Worm (Caenorhabditis elegans) whole organism, L2 larva: ENCODE data around the gene F35H10.3.
A peak's percentile ranks its signal among the peaks of the same experiment; 100 is the strongest.

Experiments used
- F13H6.1 ChIP-seq: sonication (generic microtip); optimal IDR thresholded peaks from 2 replicates; lab custom pipeline; 2016; ENCODE audit warnings: missing genetic modification characterization, missing compliant biosample characterization
- R02D3.7 ChIP-seq: fragments of 150-350 bp; optimal IDR thresholded peaks from 2 replicates; lab custom pipeline; 2014; ENCODE audit warnings: missing biosample characterization, missing genetic modification characterization
- ZK546.5 ChIP-seq: sonication (generic microtip); optimal IDR thresholded peaks from 2 replicates; lab custom pipeline; 2017; ENCODE audit warnings: missing biosample characterization, missing genetic modification characterization
- alr-1 ChIP-seq: fragments of 150-350 bp; optimal IDR thresholded peaks from 2 replicates; lab custom pipeline; 2014; ENCODE audit warnings: missing biosample characterization, missing genetic modification characterization
- aly-2 ChIP-seq: fragments of 150-350 bp; optimal IDR thresholded peaks from 2 replicates; lab custom pipeline; 2014; ENCODE audit warnings: missing biosample characterization, missing genetic modification characterization
- ama-1 ChIP-seq: fragments of 150-350 bp; optimal IDR thresholded peaks from 2 replicates; lab custom pipeline; 2018; ENCODE audit warnings: inconsistent platforms
- blmp-1 ChIP-seq: sonication (generic microtip); optimal IDR thresholded peaks from 2 replicates; lab custom pipeline; 2017; ENCODE audit warnings: missing genetic modification characterization, mild to moderate bottlenecking, missing compliant biosample characterization, antibody characterized with exemption, moderate library complexity; ENCODE audit not compliant: insufficient read depth
- ceh-16 ChIP-seq: fragments of 150-350 bp; optimal IDR thresholded peaks from 2 replicates; lab custom pipeline; 2014; ENCODE audit warnings: missing biosample characterization, missing genetic modification characterization
- crh-2 ChIP-seq: sonication (generic microtip); optimal IDR thresholded peaks from 2 replicates; lab custom pipeline; 2017; ENCODE audit warnings: missing biosample characterization, missing genetic modification characterization
- egl-27 ChIP-seq: sonication (generic microtip); optimal IDR thresholded peaks from 3 replicates; lab custom pipeline; 2017; ENCODE audit warnings: missing biosample characterization, missing genetic modification reagents, missing genetic modification characterization
- elt-1 ChIP-seq: fragments of 150-350 bp; optimal IDR thresholded peaks from 2 replicates; lab custom pipeline; 2014; ENCODE audit warnings: missing biosample characterization, missing genetic modification characterization
- elt-3 ChIP-seq: sonication (generic microtip); optimal IDR thresholded peaks from 2 replicates; lab custom pipeline; 2017; ENCODE audit warnings: missing biosample characterization, missing genetic modification characterization
- gmeb-1 ChIP-seq: fragments of 150-350 bp; optimal IDR thresholded peaks from 2 replicates; lab custom pipeline; 2014; ENCODE audit warnings: missing biosample characterization, missing genetic modification characterization
- lin-13 ChIP-seq: fragments of 150-350 bp; optimal IDR thresholded peaks from 2 replicates; lab custom pipeline; 2014; ENCODE audit warnings: missing biosample characterization, missing genetic modification reagents, missing genetic modification characterization
- lin-39 ChIP-seq: fragments of 150-350 bp; optimal IDR thresholded peaks from 2 replicates; lab custom pipeline; 2014; ENCODE audit warnings: missing biosample characterization, missing genetic modification reagents, missing genetic modification characterization
- lsy-2 ChIP-seq, 2 experiments: fragments of 150-350 bp in 1 of 2; sonication (generic microtip) in 1 of 2; optimal IDR thresholded peaks; 2 replicates each; lab custom pipeline; 2014 to 2017; ENCODE audit warnings: missing biosample characterization in 2 of 2, missing genetic modification characterization in 2 of 2
- mab-5 ChIP-seq: fragments of 150-350 bp; optimal IDR thresholded peaks from 2 replicates; lab custom pipeline; 2014; ENCODE audit warnings: missing biosample characterization, missing genetic modification characterization
- mdl-1 ChIP-seq, 2 experiments: fragments of 150-350 bp in 1 of 2; sonication (generic microtip) in 1 of 2; optimal IDR thresholded peaks; 2 replicates each; lab custom pipeline; 2017; ENCODE audit warnings: missing biosample characterization in 2 of 2, missing genetic modification characterization in 2 of 2
- nhr-10 ChIP-seq: sonication (generic microtip); optimal IDR thresholded peaks from 2 replicates; lab custom pipeline; 2017; ENCODE audit warnings: missing biosample characterization, missing genetic modification characterization
- nhr-11 ChIP-seq: fragments of 150-350 bp; optimal IDR thresholded peaks from 2 replicates; lab custom pipeline; 2014; ENCODE audit warnings: missing biosample characterization, missing genetic modification characterization
- nhr-12 ChIP-seq: fragments of 150-350 bp; optimal IDR thresholded peaks from 2 replicates; lab custom pipeline; 2014; ENCODE audit warnings: missing biosample characterization, missing genetic modification characterization
- nhr-21 ChIP-seq: fragments of 150-350 bp; optimal IDR thresholded peaks from 2 replicates; lab custom pipeline; 2014; ENCODE audit warnings: missing biosample characterization, missing genetic modification characterization
- nhr-23 ChIP-seq: fragments of 150-350 bp; optimal IDR thresholded peaks from 2 replicates; lab custom pipeline; 2014; ENCODE audit warnings: missing biosample characterization, missing genetic modification reagents, missing genetic modification characterization
- nhr-237 ChIP-seq: fragments of 150-350 bp; optimal IDR thresholded peaks from 2 replicates; lab custom pipeline; 2014; ENCODE audit warnings: missing biosample characterization, missing genetic modification characterization
- nhr-25 ChIP-seq: fragments of 150-350 bp; sonication (generic microtip); optimal IDR thresholded peaks from 3 replicates; lab custom pipeline; 2014; ENCODE audit warnings: missing biosample characterization, missing genetic modification characterization
- nhr-77 ChIP-seq: fragments of 150-350 bp; optimal IDR thresholded peaks from 2 replicates; lab custom pipeline; 2014; ENCODE audit warnings: missing biosample characterization, missing genetic modification characterization
- peb-1 ChIP-seq: fragments of 150-350 bp; optimal IDR thresholded peaks from 2 replicates; lab custom pipeline; 2014; ENCODE audit warnings: missing biosample characterization, missing genetic modification characterization
- sem-4 ChIP-seq: fragments of 150-350 bp; optimal IDR thresholded peaks from 2 replicates; lab custom pipeline; 2014; ENCODE audit warnings: missing biosample characterization, missing genetic modification reagents, missing genetic modification characterization
- skn-1 ChIP-seq: sonication (generic microtip); optimal IDR thresholded peaks from 2 replicates; lab custom pipeline; 2017; ENCODE audit warnings: missing biosample characterization, missing genetic modification characterization
- sma-3 ChIP-seq: sonication (generic microtip); optimal IDR thresholded peaks from 2 replicates; lab custom pipeline; 2016; ENCODE audit warnings: missing genetic modification reagents, missing genetic modification characterization, missing compliant biosample characterization
- sma-9 ChIP-seq, 2 experiments: fragments of 150-350 bp in 1 of 2; sonication (generic microtip) in 1 of 2; optimal IDR thresholded peaks; 2 replicates each; lab custom pipeline; 2014 to 2016; ENCODE audit warnings: missing genetic modification characterization in 2 of 2, mild to moderate bottlenecking in 1 of 2, missing biosample characterization in 1 of 2, missing compliant biosample characterization in 1 of 2, missing genetic modification reagents in 1 of 2, moderate library complexity in 1 of 2
- snpc-4 ChIP-seq: fragments of 150-350 bp; optimal IDR thresholded peaks from 2 replicates; lab custom pipeline; 2014; ENCODE audit warnings: missing biosample characterization, missing genetic modification characterization
- unc-62 ChIP-seq: fragments of 150-350 bp; optimal IDR thresholded peaks from 2 replicates; lab custom pipeline; 2014; ENCODE audit warnings: missing biosample characterization, missing genetic modification reagents, missing genetic modification characterization
- ztf-1 ChIP-seq: fragments of 200-800 bp; sonication (Bioruptor generic); conservative IDR thresholded peaks from 2 replicates; pipeline ENCODE4 v1.3.6; 2022; ENCODE audit warnings: missing genetic modification characterization, missing compliant biosample characterization
- ztf-11 ChIP-seq: sonication (generic microtip); optimal IDR thresholded peaks from 2 replicates; lab custom pipeline; 2017; ENCODE audit warnings: missing biosample characterization, missing genetic modification characterization

The F35H10.3 gene

DNA sequence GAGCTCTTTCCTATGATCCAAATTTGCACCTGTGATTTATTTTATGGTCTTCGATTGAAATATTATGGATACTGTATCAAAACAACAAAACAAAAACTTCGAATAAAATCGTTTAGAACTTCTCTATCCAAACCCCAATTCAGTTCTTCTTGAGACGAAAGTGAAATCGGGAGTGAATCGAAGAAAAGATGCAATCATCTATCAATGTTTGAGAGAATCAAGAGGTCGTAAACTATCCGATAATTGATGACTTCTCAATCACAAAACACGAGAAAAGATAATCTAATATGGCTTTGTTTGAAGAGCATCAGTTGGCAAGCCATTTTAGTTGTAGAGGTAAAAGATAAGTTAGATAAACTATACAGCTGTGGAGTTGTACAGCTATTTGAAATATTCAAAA, 8.0 kb upstream of the F35H10.3 start:
- TF ChIP-seq nhr-237 (tag; lab: Kevin White, UChicago) (no peak), nhr-25 (tag; lab: Kevin White, UChicago) (peak; percentile 49), ama-1 (lab: Kevin White, UChicago) (no peak), nhr-77 (tag; lab: Kevin White, UChicago) (no peak), sem-4 (tag; lab: Kevin White, UChicago) (no peak), aly-2 (no peak), nhr-23 (tag; lab: Kevin White, UChicago) (no peak), nhr-21 (tag; lab: Kevin White, UChicago) (no peak), alr-1 (tag; lab: Kevin White, UChicago) (no peak), sma-9 (GFP tag; optimal IDR thresholded peaks at IDR 0.05; lab: Kevin White, UChicago) (peak; percentile 31), sma-9 (tag; optimal IDR thresholded peaks at IDR 0.05; lab: Kevin White, UChicago) (no peak), skn-1 (tag; lab: Kevin White, UChicago) (no peak), lsy-2 (tag; optimal IDR thresholded peaks at IDR 0.05; lab: Kevin White, UChicago) (no peak), crh-2 (no peak), blmp-1 (peak; percentile 86)

DNA sequence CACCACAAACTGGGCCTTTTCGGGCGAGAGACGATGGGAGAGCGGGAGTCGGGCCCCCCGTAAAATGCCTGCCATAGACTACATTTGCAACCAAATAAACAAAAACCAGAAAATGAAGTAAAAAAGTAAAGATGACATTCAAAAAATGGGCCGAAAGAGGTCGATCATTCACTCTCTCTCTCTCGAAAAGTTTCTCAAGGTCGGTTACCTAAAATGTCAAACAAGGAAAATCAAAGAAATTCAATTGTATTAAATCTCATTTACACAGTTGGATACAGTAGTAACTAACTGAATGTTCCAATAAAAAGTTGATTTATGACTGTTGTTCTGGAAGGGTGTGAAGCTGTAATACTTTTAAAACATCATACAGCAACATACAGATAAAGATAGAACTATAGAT, 7.0 kb upstream of the F35H10.3 start:
- TF ChIP-seq nhr-25 (tag; lab: Kevin White, UChicago): peak; percentile 9
- peak; percentile 40 for TF ChIP-seq blmp-1
- no peak for TF ChIP-seq elt-1 (tag; lab: Kevin White, UChicago)

DNA sequence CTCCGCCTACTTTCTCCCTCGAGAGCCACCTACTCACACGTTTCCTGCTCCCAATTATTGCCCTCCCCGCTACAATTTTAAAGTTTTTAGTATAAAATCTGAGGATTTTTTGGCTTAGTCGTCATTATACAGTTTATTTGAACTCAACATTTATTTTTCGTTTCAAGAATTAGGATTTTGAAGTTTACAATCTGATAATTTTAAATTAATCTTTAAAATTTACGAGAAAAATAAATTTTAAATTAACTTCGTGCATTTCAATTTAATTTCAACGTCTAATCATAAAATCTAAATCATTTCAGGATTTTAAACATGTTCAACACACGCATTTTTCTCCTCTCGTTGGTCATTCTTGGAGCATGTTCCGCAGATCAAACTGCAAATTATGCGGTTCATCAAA, 3.1 kb downstream of the F35H10.3 start, which contains the start of gene F35H10.2:
Gene F35H10.2, plus strand, starts transcription at position 301 of the 400 bp plus-strand sequence.
- TF ChIP-seq ceh-16 (tag; lab: Kevin White, UChicago) (no peak), lsy-2 (tag; optimal IDR thresholded peaks at IDR 0.05; lab: Kevin White, UChicago) (no peak), nhr-10 (tag; lab: Kevin White, UChicago) (no peak), ama-1 (lab: Kevin White, UChicago) (no peak), mab-5 (tag; lab: Kevin White, UChicago) (no peak), peb-1 (tag; lab: Kevin White, UChicago) (no peak), ZK546.5 (tag; lab: Kevin White, UChicago) (no peak), nhr-77 (tag; lab: Kevin White, UChicago) (no peak), lin-13 (GFP tag; lab: Kevin White, UChicago) (no peak), ztf-1 (GFP tag; lab: Robert Waterston, UW) (no peak), F13H6.1 (tag; lab: Kevin White, UChicago) (no peak), ztf-11 (tag; lab: Kevin White, UChicago) (no peak), sma-3 (no peak), snpc-4 (tag; lab: Kevin White, UChicago) (no peak), nhr-11 (tag; lab: Kevin White, UChicago) (no peak), sma-9 (GFP tag; optimal IDR thresholded peaks at IDR 0.05; lab: Kevin White, UChicago) (no peak), sma-9 (tag; optimal IDR thresholded peaks at IDR 0.05; lab: Kevin White, UChicago) (no peak), nhr-23 (tag; lab: Kevin White, UChicago) (no peak), egl-27 (tag; lab: Kevin White, UChicago) (no peak), unc-62 (no peak), mdl-1 (tag; optimal IDR thresholded peaks at IDR 0.05; lab: Kevin White, UChicago) (no peak)

DNA sequence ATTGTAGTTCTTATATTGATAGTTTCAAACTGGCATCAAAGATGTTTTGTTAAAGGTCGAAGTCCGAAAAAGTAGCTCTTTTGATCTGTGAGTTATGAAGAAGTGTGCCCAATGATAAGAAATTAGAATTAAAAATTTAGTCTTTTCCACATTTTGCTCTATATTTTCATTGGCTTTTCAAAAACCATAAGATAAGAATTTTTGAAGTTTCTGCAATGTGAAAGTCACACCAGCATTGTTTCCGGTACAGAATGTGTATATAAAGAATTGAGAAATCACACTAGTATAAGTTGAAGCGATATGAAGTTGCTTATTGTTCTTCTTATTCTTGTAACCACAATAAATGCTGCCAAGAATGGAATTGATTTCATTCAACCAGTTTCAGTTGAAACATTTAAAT, 6.8 kb downstream of the F35H10.3 start, which contains the start of gene lys-10:
Gene lys-10, plus strand, starts transcription at position 301 of the 400 bp plus-strand sequence.
- no peak for TF ChIP-seq peb-1 (tag; lab: Kevin White, UChicago)
- no peak for TF ChIP-seq unc-62
- TF ChIP-seq R02D3.7: no peak
- no peak for TF ChIP-seq nhr-25 (tag; lab: Kevin White, UChicago)
- TF ChIP-seq nhr-12 (tag; lab: Kevin White, UChicago): no peak
- TF ChIP-seq gmeb-1: no peak
- TF ChIP-seq snpc-4 (tag; lab: Kevin White, UChicago): no peak
- no peak for TF ChIP-seq mdl-1 (tag; optimal IDR thresholded peaks at IDR 0.05; lab: Kevin White, UChicago)
- no peak for TF ChIP-seq alr-1 (tag; lab: Kevin White, UChicago)
- no peak for TF ChIP-seq skn-1 (tag; lab: Kevin White, UChicago)
- no peak for TF ChIP-seq elt-3 (tag; lab: Kevin White, UChicago)
- no peak for TF ChIP-seq lsy-2 (tag; optimal IDR thresholded peaks at IDR 0.05; lab: Kevin White, UChicago)
- TF ChIP-seq ama-1 (lab: Kevin White, UChicago): no peak
- TF ChIP-seq lin-39 (tag; lab: Kevin White, UChicago): no peak
- no peak for TF ChIP-seq nhr-10 (tag; lab: Kevin White, UChicago)
- TF ChIP-seq, all 48 proteins: peak for 0
